Worm (Caenorhabditis elegans) whole organism, midembryonic: Measurements from ENCODE around the gene srd-63.

Experiments
- T22C8.4 ChIP-seq: fragments of 200-800 bp; sonication (Bioruptor generic); IDR thresholded peaks from 2 replicates; pipeline ENCODE4 v1.3.6; 2022; ENCODE audit warnings: missing genetic modification characterization, missing compliant biosample characterization
- flt-1 ChIP-seq: fragments of 200-800 bp; sonication (Bioruptor generic); IDR thresholded peaks from 2 replicates; pipeline ENCODE4 v1.3.6; 2022; ENCODE audit warnings: missing genetic modification characterization, missing compliant biosample characterization

- TF ChIP-seq T22C8.4 (GFP tag; lab: Robert Waterston, UW) (no peak), flt-1 (no peak)
Observed at ce11 chrV:16390655-16391054, 3.0 kb downstream of the srd-63 start, which contains the start of gene gst-44.
